Fruit fly (Drosophila melanogaster) whole organism, prepupa: Measurements from ENCODE around the gene mtTFB2.

Experiments used
- CG11294 ChIP-seq: fragments of 200-800 bp; sonication (Bioruptor generic); IDR thresholded peaks from 2 replicates; pipeline ENCODE4 v1.3.6; 2022; ENCODE audit warnings: missing biosample characterization, missing genetic modification characterization
- CG11762 ChIP-seq: fragments of 200-800 bp; sonication (Bioruptor generic); optimal IDR thresholded peaks from 3 replicates; lab custom pipeline; 2016; ENCODE audit warnings: missing biosample characterization, missing genetic modification characterization; ENCODE audit not compliant: insufficient read depth
- CG3919 ChIP-seq: fragments of 200-800 bp; sonication (Bioruptor generic); optimal IDR thresholded peaks from 3 replicates; lab custom pipeline; 2016; ENCODE audit warnings: missing biosample characterization, missing genetic modification characterization
- CG6163 ChIP-seq: fragments of 200-800 bp; sonication (Bioruptor generic); IDR thresholded peaks from 3 replicates; pipeline ENCODE4 v1.3.6; 2022; ENCODE audit warnings: missing biosample characterization, missing genetic modification characterization
- CG6808 ChIP-seq: fragments of 200-800 bp; sonication (Bioruptor generic); optimal IDR thresholded peaks from 3 replicates; lab custom pipeline; 2017; ENCODE audit warnings: missing biosample characterization, missing genetic modification characterization, mild to moderate bottlenecking, moderate library complexity, missing genetic modification reagents
- CG6854 ChIP-seq: fragments of 200-800 bp; sonication (Bioruptor generic); optimal IDR thresholded peaks from 2 replicates; lab custom pipeline; 2017; ENCODE audit warnings: missing biosample characterization, mild to moderate bottlenecking, missing genetic modification characterization
- Eip75B ChIP-seq: fragments of 200-800 bp; sonication (Bioruptor generic); optimal IDR thresholded peaks from 3 replicates; lab custom pipeline; 2016; ENCODE audit warnings: missing biosample characterization, missing genetic modification characterization
- Gug ChIP-seq: fragments of 200-800 bp; sonication (Bioruptor generic); IDR thresholded peaks from 2 replicates; pipeline ENCODE4 v1.3.6; 2022; ENCODE audit warnings: missing biosample characterization, missing genetic modification characterization
- Lpt ChIP-seq: fragments of 200-800 bp; sonication (Bioruptor generic); optimal IDR thresholded peaks from 3 replicates; lab custom pipeline; 2016; ENCODE audit warnings: missing biosample characterization, missing genetic modification characterization
- acj6 ChIP-seq: fragments of 200-800 bp; sonication (Bioruptor generic); optimal IDR thresholded peaks from 3 replicates; lab custom pipeline; 2016; ENCODE audit warnings: missing biosample characterization, missing genetic modification characterization
- eg ChIP-seq: fragments of 200-800 bp; sonication (Bioruptor generic); IDR thresholded peaks from 3 replicates; pipeline ENCODE4 v1.3.6; 2022; ENCODE audit warnings: missing biosample characterization, missing genetic modification characterization
- net ChIP-seq: fragments of 200-800 bp; sonication (Bioruptor generic); optimal IDR thresholded peaks from 3 replicates; lab custom pipeline; 2016; ENCODE audit warnings: missing biosample characterization, missing genetic modification characterization
- vri ChIP-seq: fragments of 200-800 bp; sonication (Bioruptor generic); optimal IDR thresholded peaks from 3 replicates; lab custom pipeline; 2016; ENCODE audit warnings: missing biosample characterization, mild to moderate bottlenecking, missing genetic modification characterization

- TF ChIP-seq CG11762 (GFP tag; lab: Kevin White, UChicago) = no peak
- no peak for TF ChIP-seq vri (GFP tag; lab: Kevin White, UChicago)
- TF ChIP-seq net (GFP tag; lab: Kevin White, UChicago) = no peak
- no peak for TF ChIP-seq Gug
- no peak for TF ChIP-seq CG6163
- no peak for TF ChIP-seq eg (GFP tag; lab: Robert Waterston, UW)
- TF ChIP-seq acj6 = no peak
- no peak for TF ChIP-seq CG3919 (GFP tag; lab: Kevin White, UChicago)
- no peak for TF ChIP-seq CG6808 (GFP tag; lab: Kevin White, UChicago)
- TF ChIP-seq CG11294 (GFP tag; lab: Robert Waterston, UW) = no peak
- TF ChIP-seq Lpt (GFP tag; lab: Kevin White, UChicago) = no peak
- no peak for TF ChIP-seq CG6854 (GFP tag; lab: Kevin White, UChicago)
- no peak for TF ChIP-seq Eip75B (GFP tag; lab: Kevin White, UChicago)
Measured at dm6 chr3R:10059952-10060351, 14.6 kb downstream of the mtTFB2 start, which contains the start of gene Npc2c.
